Fruit fly (Drosophila melanogaster): ENCODE results near the gene D1.

- TF ChIP-seq CG7101 (tag; optimal IDR thresholded peaks at IDR 0.05) = no peak
- no peak for TF ChIP-seq ovo (GFP tag; optimal IDR thresholded peaks at IDR 0.05)
- TF ChIP-seq pad (GFP tag; optimal IDR thresholded peaks at IDR 0.05) = no peak
- no peak for TF ChIP-seq Clk (GFP tag; optimal IDR thresholded peaks at IDR 0.05)
- TF ChIP-seq CG11617 (GFP tag; optimal IDR thresholded peaks at IDR 0.05) = no peak
- TF ChIP-seq tj (GFP tag; optimal IDR thresholded peaks at IDR 0.05) = no peak
- TF ChIP-seq toe (GFP tag; optimal IDR thresholded peaks at IDR 0.05) = no peak
- no peak for TF ChIP-seq Mnt (GFP tag; optimal IDR thresholded peaks at IDR 0.05)
- no peak for TF ChIP-seq cnc (optimal IDR thresholded peaks at IDR 0.05)
- no peak for TF ChIP-seq kay (GFP tag; ENCODE audit: borderline replicate concordance)
- no peak for TF ChIP-seq CG7045 (GFP tag; optimal IDR thresholded peaks at IDR 0.05)
These were observed 44.6 kb downstream of the D1 start for dm6 chr3R:9195821-9196220.

All from whole organism, adult.